Worm (Caenorhabditis elegans) whole organism, midembryonic: ENCODE data around the gene srw-48.

Experiments
- T22C8.4 ChIP-seq: fragments of 200-800 bp; sonication (Bioruptor generic); IDR thresholded peaks from 2 replicates; pipeline ENCODE4 v1.3.6; 2022; ENCODE audit warnings: missing genetic modification characterization, missing compliant biosample characterization
- cog-1 ChIP-seq: sonication (generic microtip); optimal IDR thresholded peaks from 2 replicates; lab custom pipeline; 2016; ENCODE audit warnings: missing genetic modification characterization, missing compliant biosample characterization
- flt-1 ChIP-seq: fragments of 200-800 bp; sonication (Bioruptor generic); IDR thresholded peaks from 2 replicates; pipeline ENCODE4 v1.3.6; 2022; ENCODE audit warnings: missing genetic modification characterization, missing compliant biosample characterization
- klf-2 ChIP-seq: fragments of 200-800 bp; sonication (Bioruptor generic); conservative IDR thresholded peaks from 2 replicates; pipeline ENCODE4 v1.3.6; 2022; ENCODE audit warnings: missing genetic modification reagents, missing genetic modification characterization, missing compliant biosample characterization
- med-1 ChIP-seq: sonication (generic microtip); optimal IDR thresholded peaks from 2 replicates; lab custom pipeline; 2017; ENCODE audit warnings: missing genetic modification characterization, mild to moderate bottlenecking, missing compliant biosample characterization, antibody characterized with exemption, missing genetic modification reagents; ENCODE audit not compliant: insufficient read depth
- ref-1 ChIP-seq: fragments of 200-800 bp; sonication (Bioruptor generic); conservative IDR thresholded peaks from 2 replicates; pipeline ENCODE4 v1.3.6; 2022; ENCODE audit warnings: missing genetic modification reagents, missing genetic modification characterization, missing compliant biosample characterization
- tab-1 ChIP-seq: fragments of 200-800 bp; sonication (Bioruptor generic); IDR thresholded peaks from 2 replicates; pipeline ENCODE4 v1.3.6; 2022; ENCODE audit warnings: missing genetic modification characterization, missing compliant biosample characterization
- ztf-23 ChIP-seq: fragments of 200-800 bp; sonication (Bioruptor generic); IDR thresholded peaks from 2 replicates; pipeline ENCODE4 v1.3.6; 2022; ENCODE audit warnings: missing genetic modification reagents, missing genetic modification characterization, missing compliant biosample characterization
- ztf-29 ChIP-seq: fragments of 200-800 bp; sonication (Bioruptor generic); IDR thresholded peaks from 2 replicates; pipeline ENCODE4 v1.3.6; 2022; ENCODE audit warnings: missing genetic modification reagents, missing genetic modification characterization, missing compliant biosample characterization

The srw-48 gene

DNA sequence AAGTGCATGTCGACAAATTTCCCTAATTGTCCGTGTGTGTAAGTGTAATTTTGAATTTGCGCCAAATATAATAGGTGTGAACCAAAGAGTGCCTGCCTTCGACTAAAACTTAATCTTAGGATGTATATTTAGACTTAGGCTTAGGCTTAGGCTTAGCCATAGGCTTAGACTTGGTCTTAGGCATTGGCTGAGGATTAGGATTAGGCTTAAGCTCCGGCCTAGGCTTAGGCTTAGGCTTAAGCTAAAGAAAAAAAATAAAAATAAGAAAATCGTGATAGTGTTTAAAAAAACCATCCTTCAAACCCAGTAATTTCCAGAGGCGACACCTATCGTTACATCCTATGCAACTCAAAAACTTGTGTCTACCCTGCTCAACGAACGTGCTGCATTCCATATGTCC lies 25.4 kb downstream of the srw-48 start:
- TF ChIP-seq tab-1 (GFP tag; lab: Robert Waterston, UW) (no peak), ref-1 (no peak), flt-1 (GFP tag; lab: Robert Waterston, UW) (no peak), ztf-23 (GFP tag; lab: Robert Waterston, UW) (no peak)

DNA sequence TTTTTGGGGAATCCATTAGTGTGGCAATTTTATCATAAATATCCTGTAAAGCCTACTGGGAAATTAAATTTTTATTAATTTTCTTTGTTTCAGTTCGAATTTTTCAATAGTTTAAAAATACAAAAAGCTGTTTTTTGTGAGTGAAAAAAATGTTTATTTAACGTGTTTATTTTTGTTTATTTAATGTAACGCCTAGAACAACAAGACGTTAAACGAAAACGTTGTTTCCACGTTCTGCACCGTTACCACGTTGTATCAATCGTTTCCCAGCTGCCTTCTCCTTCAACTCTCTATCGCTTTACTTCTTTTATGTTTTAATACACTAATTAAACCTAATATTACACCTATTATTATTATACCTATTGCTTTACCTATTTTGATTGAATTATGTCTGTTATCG lies 26.9 kb downstream of the srw-48 start, which contains the start of gene T08G3.13:
Gene T08G3.13 (plus strand): TSS at position 301 of the 400 bp plus-strand sequence.
- no peak for TF ChIP-seq tab-1 (GFP tag; lab: Robert Waterston, UW)
- no peak for TF ChIP-seq klf-2 (GFP tag; lab: Robert Waterston, UW)
- TF ChIP-seq ref-1, result no peak
- TF ChIP-seq ztf-29 (GFP tag; lab: Robert Waterston, UW), result no peak
- no peak for TF ChIP-seq cog-1 (tag; lab: Kevin White, UChicago)
- no peak for TF ChIP-seq med-1 (GFP tag; lab: Kevin White, UChicago)
- TF ChIP-seq flt-1 (GFP tag; lab: Robert Waterston, UW), result no peak
- TF ChIP-seq ztf-23 (GFP tag; lab: Robert Waterston, UW), result no peak
- TF ChIP-seq T22C8.4 (GFP tag; lab: Robert Waterston, UW), result no peak

DNA sequence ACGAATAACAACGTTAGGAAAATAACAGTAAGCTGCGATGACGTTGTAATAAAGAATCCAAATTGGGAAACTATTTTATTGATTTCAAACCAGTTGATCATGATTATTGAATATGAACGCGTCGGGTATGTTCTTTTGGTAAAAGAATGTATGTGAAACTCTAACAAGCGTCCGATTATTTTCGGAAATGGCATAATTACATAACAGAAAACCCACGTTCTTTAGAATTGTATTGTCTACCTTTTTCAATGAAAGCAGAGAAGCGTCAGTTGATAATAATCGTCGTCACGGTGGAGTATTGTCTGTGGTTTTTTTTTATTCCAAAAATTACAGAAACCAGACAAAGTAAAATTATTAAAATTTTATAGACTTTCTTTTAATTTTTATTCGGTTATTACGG lies 34.3 kb downstream of the srw-48 start, which contains the start of gene str-14:
Gene str-14 (minus strand): TSS at position 101 of the 400 bp plus-strand sequence.
- no peak for TF ChIP-seq T22C8.4 (GFP tag; lab: Robert Waterston, UW)

DNA sequence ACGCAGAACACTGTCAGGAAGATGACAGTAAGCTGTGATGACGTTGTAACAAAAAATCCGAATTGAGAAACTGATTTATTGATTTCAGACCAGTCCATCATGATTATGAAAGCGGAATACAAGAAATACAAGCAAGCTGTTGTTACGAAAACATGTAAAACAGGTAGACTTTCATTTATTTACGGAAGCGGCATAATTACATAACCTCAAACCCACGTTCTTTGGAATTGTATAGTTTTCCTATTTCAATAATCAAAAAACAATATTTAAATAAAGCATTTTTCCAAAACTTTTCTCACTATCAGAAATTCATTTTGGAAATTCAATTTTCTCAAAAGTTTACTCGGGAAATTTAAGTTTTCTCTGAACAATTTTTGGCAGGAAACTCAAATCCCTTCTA lies 37.9 kb downstream of the srw-48 start, which contains the start of gene str-15:
Gene str-15 (minus strand): TSS at position 101 of the 400 bp plus-strand sequence.
- TF ChIP-seq ztf-23 (GFP tag; lab: Robert Waterston, UW), result no peak
- no peak for TF ChIP-seq T22C8.4 (GFP tag; lab: Robert Waterston, UW)
- no peak for TF ChIP-seq klf-2 (GFP tag; lab: Robert Waterston, UW)
- TF ChIP-seq ztf-29 (GFP tag; lab: Robert Waterston, UW), result no peak
- no peak for TF ChIP-seq flt-1 (GFP tag; lab: Robert Waterston, UW)
- TF ChIP-seq med-1 (GFP tag; lab: Kevin White, UChicago), result no peak
- TF ChIP-seq tab-1 (GFP tag; lab: Robert Waterston, UW), result no peak
- TF ChIP-seq cog-1 (tag; lab: Kevin White, UChicago), result no peak
- TF ChIP-seq ref-1, result no peak

- TF ChIP-seq ztf-29 (GFP tag; lab: Robert Waterston, UW) (no peak), flt-1 (GFP tag; lab: Robert Waterston, UW) (no peak)
Observed at ce11 chrV:16459377-16459776, 38.6 kb downstream of the srw-48 start.

DNA sequence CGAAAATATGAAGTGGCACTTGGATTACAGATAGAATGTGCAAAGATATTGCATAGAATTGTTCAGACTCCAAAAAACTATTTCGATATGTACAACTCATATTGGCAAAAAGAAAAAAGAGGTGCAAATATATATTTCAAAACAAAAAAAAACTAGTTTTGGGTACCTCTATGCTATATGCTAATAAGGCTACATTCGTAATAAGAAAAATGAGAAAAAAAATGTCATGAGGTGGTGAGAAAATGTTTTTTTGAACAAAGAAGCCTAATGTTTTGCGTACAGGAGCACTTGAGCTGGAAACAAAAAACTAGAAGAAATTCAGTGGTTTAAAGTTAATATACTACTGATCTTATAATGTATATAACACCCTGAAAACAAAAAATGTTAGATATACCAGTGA lies 40.1 kb downstream of the srw-48 start, which contains the start of gene srh-142:
Gene srh-142 (minus strand): TSS at position 101 of the 400 bp plus-strand sequence.
- TF ChIP-seq ztf-23 (GFP tag; lab: Robert Waterston, UW), result no peak
- no peak for TF ChIP-seq klf-2 (GFP tag; lab: Robert Waterston, UW)
- TF ChIP-seq tab-1 (GFP tag; lab: Robert Waterston, UW), result no peak
- no peak for TF ChIP-seq cog-1 (tag; lab: Kevin White, UChicago)
- no peak for TF ChIP-seq ref-1
- no peak for TF ChIP-seq med-1 (GFP tag; lab: Kevin White, UChicago)
- no peak for TF ChIP-seq T22C8.4 (GFP tag; lab: Robert Waterston, UW)
- no peak for TF ChIP-seq flt-1 (GFP tag; lab: Robert Waterston, UW)
- TF ChIP-seq ztf-29 (GFP tag; lab: Robert Waterston, UW), result no peak

- TF ChIP-seq med-1 (GFP tag; lab: Kevin White, UChicago) (no peak), klf-2 (GFP tag; lab: Robert Waterston, UW) (no peak), ztf-23 (GFP tag; lab: Robert Waterston, UW) (no peak), ztf-29 (GFP tag; lab: Robert Waterston, UW) (no peak), T22C8.4 (GFP tag; lab: Robert Waterston, UW) (no peak), tab-1 (GFP tag; lab: Robert Waterston, UW) (no peak), flt-1 (GFP tag; lab: Robert Waterston, UW) (no peak), cog-1 (tag; lab: Kevin White, UChicago) (no peak), ref-1 (no peak)
Observed at ce11 chrV:16467840-16468239, 47.0 kb downstream of the srw-48 start, which contains the start of gene sru-44. Gene sru-44, minus strand, starts transcription at chrV:16467940.

- no peak for TF ChIP-seq T22C8.4 (GFP tag; lab: Robert Waterston, UW)
- no peak for TF ChIP-seq cog-1 (tag; lab: Kevin White, UChicago)
- no peak for TF ChIP-seq ref-1
- TF ChIP-seq med-1 (GFP tag; lab: Kevin White, UChicago), result no peak
- TF ChIP-seq ztf-23 (GFP tag; lab: Robert Waterston, UW), result no peak
- TF ChIP-seq ztf-29 (GFP tag; lab: Robert Waterston, UW), result no peak
- TF ChIP-seq tab-1 (GFP tag; lab: Robert Waterston, UW), result no peak
- TF ChIP-seq flt-1 (GFP tag; lab: Robert Waterston, UW), result no peak
- TF ChIP-seq klf-2 (GFP tag; lab: Robert Waterston, UW), result no peak
Observed at ce11 chrV:16470916-16471315, 50.1 kb downstream of the srw-48 start, which contains the start of gene srh-138. Gene srh-138, minus strand, starts transcription at chrV:16471016.

DNA sequence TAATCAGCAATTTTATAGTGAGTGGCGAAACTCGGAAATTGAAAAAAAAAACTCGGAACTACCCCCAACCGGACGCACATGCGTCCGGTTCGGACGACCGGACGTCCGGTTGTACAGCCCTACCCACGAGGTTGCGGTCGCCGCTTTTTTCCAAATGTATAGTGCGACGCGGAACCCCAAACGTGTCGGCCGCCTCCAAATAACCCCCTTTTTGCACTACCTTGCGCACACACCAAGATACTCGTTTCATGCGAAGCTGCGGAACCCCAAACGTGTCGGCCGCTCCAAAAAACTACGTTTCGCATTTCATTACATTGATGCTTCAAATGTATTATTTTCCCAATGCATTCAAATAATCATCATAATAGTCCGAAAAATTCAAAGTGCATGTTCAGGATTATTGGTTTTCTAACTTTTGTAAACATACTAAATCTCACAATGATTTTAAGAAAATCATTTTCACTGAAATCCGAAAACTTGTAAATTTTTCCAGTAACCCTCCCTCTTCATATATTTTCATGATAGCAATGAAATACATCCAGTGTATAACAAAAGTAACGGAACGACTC lies 51.3 kb downstream of the srw-48 start, which contains the start of gene srw-35:
Gene srw-35 (plus strand): TSS at position 519 of the 569 bp plus-strand sequence.
- no peak for TF ChIP-seq T22C8.4 (GFP tag; lab: Robert Waterston, UW)
- no peak for TF ChIP-seq cog-1 (tag; lab: Kevin White, UChicago)
- no peak for TF ChIP-seq med-1 (GFP tag; lab: Kevin White, UChicago)
- TF ChIP-seq tab-1 (GFP tag; lab: Robert Waterston, UW), result no peak
- TF ChIP-seq ztf-29 (GFP tag; lab: Robert Waterston, UW), result no peak
- no peak for TF ChIP-seq flt-1 (GFP tag; lab: Robert Waterston, UW)
- TF ChIP-seq ztf-23 (GFP tag; lab: Robert Waterston, UW), result no peak
- TF ChIP-seq klf-2 (GFP tag; lab: Robert Waterston, UW), result no peak
- TF ChIP-seq ref-1, result no peak
